Fruit fly (Drosophila melanogaster): ENCODE results near the gene CG31211.

The CG31211 gene

dm6 chr3R:11998130-11998529, 48.6 kb downstream of the CG31211 start:
- no peak for TF ChIP-seq N (GFP tag; optimal IDR thresholded peaks at IDR 0.05)
- peak; percentile 39 for TF ChIP-seq Dfd (GFP tag; optimal IDR thresholded peaks at IDR 0.05)

- TF ChIP-seq tai (GFP tag; optimal IDR thresholded peaks at IDR 0.05) (no peak), h (GFP tag; optimal IDR thresholded peaks at IDR 0.05) (no peak), dmrt93B (GFP tag; optimal IDR thresholded peaks at IDR 0.05) (no peak), CG32264 (GFP tag; optimal IDR thresholded peaks at IDR 0.05) (no peak), N (GFP tag; optimal IDR thresholded peaks at IDR 0.05) (no peak), Abd-B (GFP tag; optimal IDR thresholded peaks at IDR 0.05) (no peak), Sp1 (GFP tag; optimal IDR thresholded peaks at IDR 0.05) (no peak), rgr (GFP tag; optimal IDR thresholded peaks at IDR 0.05) (no peak), GATAd (GFP tag; optimal IDR thresholded peaks at IDR 0.05) (no peak), Mio (GFP tag; optimal IDR thresholded peaks at IDR 0.05) (no peak), Vsx2 (GFP tag; optimal IDR thresholded peaks at IDR 0.05; ENCODE audit: partially characterized antibody) (no peak), ey (GFP tag; optimal IDR thresholded peaks at IDR 0.05) (no peak), Rel (GFP tag; optimal IDR thresholded peaks at IDR 0.05) (no peak), Rel (tag; optimal IDR thresholded peaks at IDR 0.05) (no peak), Dif (GFP tag; optimal IDR thresholded peaks at IDR 0.05; ENCODE audit: partially characterized antibody) (no peak), Dfd (GFP tag; optimal IDR thresholded peaks at IDR 0.05) (no peak), Hr78 (GFP tag; optimal IDR thresholded peaks at IDR 0.05) (no peak)
Measured at dm6 chr3R:11999074-11999473, 49.6 kb downstream of the CG31211 start, which contains the start of gene Ect3. TSS of gene Ect3 (plus strand) at chr3R:11999278.

Measured in whole organism, wandering third instar larva.